Worm (Caenorhabditis elegans) whole organism, young adult: ENCODE measurements around the gene C30A5.16.
A peak's percentile ranks its signal among the peaks of the same experiment; 100 is the strongest.

Experiments used
- B0035.1 ChIP-seq: sonication (generic microtip); optimal IDR thresholded peaks from 2 replicates; lab custom pipeline; 2016; ENCODE audit warnings: missing genetic modification characterization, mild to moderate bottlenecking, missing compliant biosample characterization, missing genotype, missing genetic modification reagents
- C06A6.2 ChIP-seq: fragments of 200-800 bp; sonication (Bioruptor generic); conservative IDR thresholded peaks from 2 replicates; pipeline ENCODE4 v1.3.6; 2022; ENCODE audit warnings: missing genetic modification characterization, missing compliant biosample characterization
- D2030.7 ChIP-seq: fragments of 200-800 bp; sonication (Bioruptor generic); IDR thresholded peaks from 2 replicates; pipeline ENCODE4 v1.3.6; 2022; ENCODE audit warnings: missing genetic modification reagents, missing genetic modification characterization, missing compliant biosample characterization
- F23B12.7 ChIP-seq: sonication (generic microtip); optimal IDR thresholded peaks from 2 replicates; lab custom pipeline; 2017; ENCODE audit warnings: missing genetic modification characterization, mild to moderate bottlenecking, missing compliant biosample characterization, antibody characterized with exemption, moderate library complexity; ENCODE audit not compliant: insufficient read depth
- F52B5.7 ChIP-seq: sonication (generic microtip); optimal IDR thresholded peaks from 2 replicates; lab custom pipeline; 2016; ENCODE audit warnings: mild to moderate bottlenecking, missing genetic modification characterization, missing compliant biosample characterization
- F57A8.1 ChIP-seq: fragments of 200-800 bp; sonication (Bioruptor generic); optimal IDR thresholded peaks from 2 replicates; lab custom pipeline; 2018; ENCODE audit warnings: mild to moderate bottlenecking, missing genetic modification characterization, moderate library complexity, missing compliant biosample characterization
- T07F8.4 ChIP-seq: sonication (generic microtip); optimal IDR thresholded peaks from 2 replicates; lab custom pipeline; 2016; ENCODE audit warnings: mild to moderate bottlenecking, missing genetic modification characterization, moderate library complexity, missing compliant biosample characterization
- T26A5.8 ChIP-seq: sonication (generic microtip); optimal IDR thresholded peaks from 2 replicates; lab custom pipeline; 2016; ENCODE audit warnings: missing genetic modification characterization, missing compliant biosample characterization
- Y53F4B.3 ChIP-seq: fragments of 200-800 bp; sonication (Bioruptor generic); IDR thresholded peaks from 2 replicates; pipeline ENCODE4 v1.3.6; 2022; ENCODE audit warnings: missing genetic modification reagents, missing genetic modification characterization, missing compliant biosample characterization
- Y53G8AR.9 ChIP-seq: fragments of 200-800 bp; sonication (Bioruptor generic); conservative IDR thresholded peaks from 2 replicates; pipeline ENCODE4 v1.3.6; 2022; ENCODE audit warnings: missing genetic modification reagents, missing genetic modification characterization, missing compliant biosample characterization
- Y79H2A.3 ChIP-seq: fragments of 200-800 bp; sonication (Bioruptor generic); conservative IDR thresholded peaks from 2 replicates; pipeline ENCODE4 v1.3.6; 2022; ENCODE audit warnings: missing genetic modification reagents, missing genetic modification characterization, missing compliant biosample characterization
- ama-1 ChIP-seq, 3 experiments: fragments of 150-350 bp in 1 of 3; sonication (generic microtip) in 2 of 3; optimal IDR thresholded peaks; 2 replicates each; lab custom pipeline; 2014 to 2018; ENCODE audit warnings: missing biosample characterization in 2 of 3, missing genetic modification characterization in 2 of 3, missing genetic modification reagents in 2 of 3
- athp-1 ChIP-seq: sonication (generic microtip); optimal IDR thresholded peaks from 2 replicates; lab custom pipeline; 2017; ENCODE audit warnings: mild to moderate bottlenecking, missing genetic modification characterization, missing compliant biosample characterization
- attf-3 ChIP-seq: fragments of 200-800 bp; sonication (Bioruptor generic); conservative IDR thresholded peaks from 2 replicates; pipeline ENCODE4 v1.3.6; 2022; ENCODE audit warnings: missing genetic modification reagents, missing genetic modification characterization, missing compliant biosample characterization
- cebp-1 ChIP-seq, 2 experiments: fragments of 200-800 bp in 1 of 2; sonication (Bioruptor generic) in 1 of 2; sonication (generic microtip) in 1 of 2; IDR thresholded peaks in 1 of 2; optimal IDR thresholded peaks in 1 of 2; 2 replicates each; pipeline versions ENCODE4 v1.3.6 to Lab custom; 2017 to 2022; ENCODE audit warnings: missing compliant biosample characterization in 2 of 2, missing genetic modification characterization in 2 of 2, mild to moderate bottlenecking in 1 of 2, missing genetic modification reagents in 1 of 2, moderate library complexity in 1 of 2
- cebp-2 ChIP-seq: fragments of 200-800 bp; sonication (Bioruptor generic); IDR thresholded peaks from 2 replicates; pipeline ENCODE4 v1.3.6; 2022; ENCODE audit warnings: missing genetic modification characterization, missing compliant biosample characterization
- ceh-27 ChIP-seq: fragments of 200-800 bp; sonication (Bioruptor generic); optimal IDR thresholded peaks from 2 replicates; lab custom pipeline; 2018; ENCODE audit warnings: mild to moderate bottlenecking, missing genetic modification characterization, moderate library complexity, missing compliant biosample characterization
- die-1 ChIP-seq: sonication (generic microtip); optimal IDR thresholded peaks from 2 replicates; lab custom pipeline; 2016; ENCODE audit warnings: missing genotype, mild to moderate bottlenecking, missing genetic modification characterization, missing compliant biosample characterization
- dox-1 ChIP-seq: fragments of 200-800 bp; sonication (Bioruptor generic); IDR thresholded peaks from 2 replicates; pipeline ENCODE4 v1.3.6; 2022; ENCODE audit warnings: missing genetic modification reagents, missing genetic modification characterization, missing compliant biosample characterization
- dpff-1 ChIP-seq: sonication (generic microtip); optimal IDR thresholded peaks from 2 replicates; lab custom pipeline; 2017; ENCODE audit warnings: mild to moderate bottlenecking, missing genetic modification characterization, missing compliant biosample characterization
- dpl-1 ChIP-seq: fragments of 150-350 bp; optimal IDR thresholded peaks from 2 replicates; lab custom pipeline; 2014; ENCODE audit warnings: missing biosample characterization, missing genetic modification reagents, missing genetic modification characterization
- efl-1 ChIP-seq: fragments of 150-350 bp; optimal IDR thresholded peaks from 2 replicates; lab custom pipeline; 2014; ENCODE audit warnings: missing biosample characterization, missing genetic modification reagents, missing genetic modification characterization
- gei-17 ChIP-seq: fragments of 200-800 bp; sonication (Bioruptor generic); optimal IDR thresholded peaks from 2 replicates; lab custom pipeline; 2018; ENCODE audit warnings: mild to moderate bottlenecking, missing genetic modification characterization, missing compliant biosample characterization
- hlh-12 ChIP-seq: sonication (generic microtip); optimal IDR thresholded peaks from 2 replicates; lab custom pipeline; 2016; ENCODE audit warnings: missing genetic modification characterization, missing compliant biosample characterization
- lin-35 ChIP-seq, 3 experiments: fragments of 150-350 bp in 2 of 3; sonication (generic microtip) in 1 of 3; optimal IDR thresholded peaks; 2 replicates each; lab custom pipeline; 2014 to 2018; ENCODE audit warnings: missing biosample characterization in 3 of 3, missing genetic modification characterization in 3 of 3, missing genetic modification reagents in 3 of 3
- lsy-27 ChIP-seq: sonication (generic microtip); optimal IDR thresholded peaks from 2 replicates; lab custom pipeline; 2017; ENCODE audit warnings: missing genetic modification characterization, mild to moderate bottlenecking, missing compliant biosample characterization, antibody characterized with exemption, missing genotype, borderline replicate concordance; ENCODE audit not compliant: insufficient read depth
- madf-10 ChIP-seq: sonication (generic microtip); optimal IDR thresholded peaks from 2 replicates; lab custom pipeline; 2016; ENCODE audit warnings: mild to moderate bottlenecking, missing genetic modification characterization, missing compliant biosample characterization
- mel-28 ChIP-seq: sonication (generic microtip); optimal IDR thresholded peaks from 2 replicates; lab custom pipeline; 2016; ENCODE audit warnings: borderline replicate concordance, mild to moderate bottlenecking, missing genetic modification characterization, missing compliant biosample characterization
- mes-4 ChIP-seq: sonication (generic microtip); optimal IDR thresholded peaks from 2 replicates; lab custom pipeline; 2016; ENCODE audit warnings: missing genotype, missing genetic modification characterization, missing compliant biosample characterization
- mxl-1 ChIP-seq: sonication (generic microtip); optimal IDR thresholded peaks from 2 replicates; lab custom pipeline; 2016; ENCODE audit warnings: missing genetic modification characterization, missing compliant biosample characterization
- nfyb-1 ChIP-seq: fragments of 200-800 bp; sonication (Bioruptor generic); IDR thresholded peaks from 2 replicates; pipeline ENCODE4 v1.3.6; 2022; ENCODE audit warnings: missing genetic modification reagents, missing genetic modification characterization, missing compliant biosample characterization
- nhr-120 ChIP-seq: fragments of 200-800 bp; sonication (Bioruptor generic); IDR thresholded peaks from 2 replicates; pipeline ENCODE4 v1.3.6; 2022; ENCODE audit warnings: missing genetic modification characterization, missing compliant biosample characterization
- nhr-80 ChIP-seq: sonication (generic microtip); optimal IDR thresholded peaks from 2 replicates; lab custom pipeline; 2016; ENCODE audit warnings: missing genetic modification characterization, missing compliant biosample characterization
- pbrm-1 ChIP-seq: fragments of 200-800 bp; sonication (Bioruptor generic); IDR thresholded peaks from 2 replicates; pipeline ENCODE4 v1.3.6; 2022; ENCODE audit warnings: missing genetic modification reagents, missing genetic modification characterization, missing compliant biosample characterization
- pha-4 ChIP-seq: fragments of 150-350 bp; sonication (generic microtip); optimal IDR thresholded peaks from 2 replicates; lab custom pipeline; 2014; ENCODE audit warnings: missing biosample characterization, missing genetic modification reagents, missing genetic modification characterization
- rcor-1 ChIP-seq: fragments of 200-800 bp; sonication (Bioruptor generic); IDR thresholded peaks from 2 replicates; pipeline ENCODE4 v1.3.6; 2022; ENCODE audit warnings: missing genetic modification reagents, missing genetic modification characterization, missing compliant biosample characterization
- repo-1 ChIP-seq: sonication (generic microtip); optimal IDR thresholded peaks from 2 replicates; lab custom pipeline; 2017; ENCODE audit warnings: mild to moderate bottlenecking, missing genetic modification characterization, missing compliant biosample characterization
- rpc-1 ChIP-seq, 2 experiments: fragments of 150-350 bp in 1 of 2; sonication (generic microtip) in 1 of 2; optimal IDR thresholded peaks; 2 replicates each; lab custom pipeline; 2014 to 2018; ENCODE audit warnings: missing biosample characterization in 1 of 2, missing genetic modification characterization in 1 of 2, missing genetic modification reagents in 1 of 2, missing genotype in 1 of 2
- sea-2 ChIP-seq: fragments of 200-800 bp; sonication (Bioruptor generic); IDR thresholded peaks from 2 replicates; pipeline ENCODE4 v1.3.6; 2022; ENCODE audit warnings: missing genetic modification characterization, missing compliant biosample characterization
- somi-1 ChIP-seq: fragments of 200-800 bp; sonication (Bioruptor generic); optimal IDR thresholded peaks from 2 replicates; lab custom pipeline; 2018; ENCODE audit warnings: mild to moderate bottlenecking, missing genetic modification characterization, missing compliant biosample characterization
- tbp1 ChIP-seq: fragments of 200-800 bp; sonication (Bioruptor generic); optimal IDR thresholded peaks from 2 replicates; lab custom pipeline; 2018; ENCODE audit warnings: mild to moderate bottlenecking, missing genetic modification characterization, missing compliant biosample characterization
- tlf-1 ChIP-seq: fragments of 200-800 bp; sonication (Bioruptor generic); optimal IDR thresholded peaks from 2 replicates; lab custom pipeline; 2018; ENCODE audit warnings: mild to moderate bottlenecking, missing genetic modification characterization, missing compliant biosample characterization
- unc-130 ChIP-seq: sonication (generic microtip); optimal IDR thresholded peaks from 2 replicates; lab custom pipeline; 2016; ENCODE audit warnings: missing genetic modification reagents, missing genetic modification characterization, missing compliant biosample characterization
- unc-62 ChIP-seq: fragments of 150-350 bp; optimal IDR thresholded peaks from 2 replicates; lab custom pipeline; 2014; ENCODE audit warnings: missing biosample characterization, missing genetic modification reagents, missing genetic modification characterization
- xnd-1 ChIP-seq: sonication (generic microtip); optimal IDR thresholded peaks from 2 replicates; lab custom pipeline; 2016; ENCODE audit warnings: missing genotype, missing genetic modification reagents, missing genetic modification characterization, missing compliant biosample characterization
- zfh-2 ChIP-seq: fragments of 200-800 bp; sonication (Bioruptor generic); conservative IDR thresholded peaks from 2 replicates; pipeline ENCODE4 v1.3.6; 2022; ENCODE audit warnings: missing genetic modification reagents, missing genetic modification characterization, missing compliant biosample characterization
- ztf-25 ChIP-seq: fragments of 200-800 bp; sonication (Bioruptor generic); IDR thresholded peaks from 2 replicates; pipeline ENCODE4 v1.3.6; 2022; ENCODE audit warnings: missing genetic modification reagents, missing genetic modification characterization, missing compliant biosample characterization

The C30A5.16 gene

ce11 chrIII:8235880-8236279 is 17.9 kb downstream of the C30A5.16 start, which contains the start of gene C02F5.5:
TSS of gene C02F5.5 (plus strand) at chrIII:8236180.
- TF ChIP-seq lin-35 (GFP tag; optimal IDR thresholded peaks at IDR 0.05; lab: Kevin White, UChicago) (no peak), T26A5.8 (tag; lab: Kevin White, UChicago) (no peak), dpff-1 (tag; lab: Kevin White, UChicago) (no peak), tbp1 (GFP tag; lab: Kevin White, UChicago) (no peak), xnd-1 (no peak), C06A6.2 (GFP tag; lab: Robert Waterston, UW) (no peak), zfh-2 (GFP tag; lab: Robert Waterston, UW) (no peak), sea-2 (GFP tag; lab: Robert Waterston, UW) (no peak), T07F8.4 (tag; lab: Kevin White, UChicago) (no peak), pbrm-1 (GFP tag; lab: Robert Waterston, UW) (no peak), mxl-1 (tag; lab: Kevin White, UChicago) (no peak), rcor-1 (no peak), F23B12.7 (tag; lab: Kevin White, UChicago) (no peak), lsy-27 (tag; lab: Kevin White, UChicago) (no peak), gei-17 (GFP tag; lab: Kevin White, UChicago) (no peak), cebp-1 (GFP tag; IDR thresholded peaks at IDR 0.05; lab: Robert Waterston, UW) (no peak), cebp-1 (tag; optimal IDR thresholded peaks at IDR 0.05; lab: Kevin White, UChicago) (no peak), nhr-120 (GFP tag; lab: Robert Waterston, UW) (no peak), cebp-2 (GFP tag; lab: Robert Waterston, UW) (no peak)

ce11 chrIII:8237827-8238226 is 19.8 kb downstream of the C30A5.16 start, which contains the start of gene tsp-2:
TSS of gene tsp-2 (minus strand) at chrIII:8237935.
- TF ChIP-seq F52B5.7 (tag; lab: Kevin White, UChicago), result no peak
- TF ChIP-seq pha-4, result peak; percentile 47
- no peak for TF ChIP-seq ama-1 (optimal IDR thresholded peaks at IDR 0.05; lab: Kevin White, UChicago)
- TF ChIP-seq ama-1 (GFP tag; optimal IDR thresholded peaks at IDR 0.05; lab: Kevin White, UChicago), result no peak
- no peak for TF ChIP-seq ceh-27 (GFP tag; lab: Kevin White, UChicago)
- TF ChIP-seq madf-10 (tag; lab: Kevin White, UChicago), result no peak
- no peak for TF ChIP-seq mxl-1 (tag; lab: Kevin White, UChicago)
- TF ChIP-seq B0035.1 (tag; lab: Kevin White, UChicago), result no peak
- TF ChIP-seq cebp-2 (GFP tag; lab: Robert Waterston, UW), result no peak
- TF ChIP-seq dpl-1 (GFP tag; lab: Kevin White, UChicago), result no peak
- no peak for TF ChIP-seq F57A8.1
- TF ChIP-seq nhr-80 (tag; lab: Kevin White, UChicago), result peak; percentile 79
- TF ChIP-seq dox-1 (GFP tag; lab: Robert Waterston, UW), result no peak
- no peak for TF ChIP-seq Y53F4B.3 (GFP tag; lab: Robert Waterston, UW)
- no peak for TF ChIP-seq repo-1 (tag; lab: Kevin White, UChicago)
- peak; percentile 80 for TF ChIP-seq unc-62 (GFP tag; lab: Kevin White, UChicago)
- TF ChIP-seq lin-35 (GFP tag; optimal IDR thresholded peaks at IDR 0.05; lab: Kevin White, UChicago), result no peak
- no peak for TF ChIP-seq mel-28 (tag; lab: Kevin White, UChicago)
- no peak for TF ChIP-seq rpc-1 (optimal IDR thresholded peaks at IDR 0.05; lab: Kevin White, UChicago)
- TF ChIP-seq rpc-1 (tag; optimal IDR thresholded peaks at IDR 0.05; lab: Kevin White, UChicago), result no peak
- TF ChIP-seq D2030.7 (GFP tag; lab: Robert Waterston, UW), result no peak
- TF ChIP-seq ztf-25, result no peak
- no peak for TF ChIP-seq mes-4
- no peak for TF ChIP-seq hlh-12 (tag; lab: Kevin White, UChicago)
- TF ChIP-seq unc-130, result no peak
- no peak for TF ChIP-seq nfyb-1 (GFP tag; lab: Robert Waterston, UW)
- TF ChIP-seq Y79H2A.3 (GFP tag; lab: Robert Waterston, UW), result no peak
- TF ChIP-seq athp-1 (tag; lab: Kevin White, UChicago), result no peak
- TF ChIP-seq attf-3 (GFP tag; lab: Robert Waterston, UW), result no peak
- TF ChIP-seq somi-1 (GFP tag; lab: Kevin White, UChicago), result no peak
- no peak for TF ChIP-seq efl-1
- no peak for TF ChIP-seq die-1
- TF ChIP-seq tlf-1 (GFP tag; lab: Kevin White, UChicago), result no peak
- TF ChIP-seq Y53G8AR.9 (GFP tag; lab: Robert Waterston, UW), result no peak
- peak; percentile 15; the same call in 1 of the 2 replicates for TF ChIP-seq cebp-1 (GFP tag; IDR thresholded peaks at IDR 0.05; lab: Robert Waterston, UW)
- peak; percentile 68 for TF ChIP-seq cebp-1 (tag; optimal IDR thresholded peaks at IDR 0.05; lab: Kevin White, UChicago)
